Fruit fly (Drosophila melanogaster): ENCODE results near the gene Naa20A.

DNA sequence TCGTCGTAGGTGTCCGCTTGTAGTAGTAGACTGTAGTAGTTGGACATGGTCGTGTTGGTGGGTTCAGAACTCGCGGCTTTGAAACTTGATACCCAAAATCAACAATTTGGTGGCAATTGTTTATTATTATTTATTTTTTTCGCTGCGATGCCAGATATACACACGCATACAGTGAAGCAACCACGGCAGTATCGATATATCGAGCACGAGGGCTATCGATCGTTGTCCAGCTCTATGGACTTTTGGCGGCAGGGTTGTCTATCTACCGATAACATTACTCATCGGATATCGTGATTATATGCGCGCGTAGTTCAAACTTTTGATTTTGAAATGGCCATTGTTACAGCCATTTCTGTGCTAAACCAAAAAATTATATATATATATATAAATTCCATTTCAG is 21.2 kb downstream of the Naa20A start, which contains the start of gene CG14220:
- TF ChIP-seq CTCF (optimal IDR thresholded peaks at IDR 0.05): no peak
- TF ChIP-seq CG8478 (optimal IDR thresholded peaks at IDR 0.05): no peak
